Worm (Caenorhabditis elegans) whole organism, L4 larva: ENCODE measurements around the gene srab-21.

Experiments
- F10B5.3 ChIP-seq: sonication (generic microtip); optimal IDR thresholded peaks from 2 replicates; lab custom pipeline; 2016; ENCODE audit warnings: mild to moderate bottlenecking, missing genetic modification characterization, missing compliant biosample characterization
- F26F4.8 ChIP-seq: fragments of 200-800 bp; sonication (Bioruptor generic); conservative IDR thresholded peaks from 2 replicates; pipeline ENCODE4 v1.3.6; 2022; ENCODE audit warnings: missing genetic modification characterization, missing compliant biosample characterization
- Y48G9A.11 ChIP-seq: fragments of 200-800 bp; sonication (Bioruptor generic); IDR thresholded peaks from 2 replicates; pipeline ENCODE4 v1.3.6; 2022; ENCODE audit warnings: missing genetic modification reagents, missing genetic modification characterization, missing compliant biosample characterization
- ZK337.2 ChIP-seq: fragments of 200-800 bp; sonication (Bioruptor generic); IDR thresholded peaks from 2 replicates; pipeline ENCODE4 v1.3.6; 2022; ENCODE audit warnings: missing genetic modification reagents, missing genetic modification characterization, missing compliant biosample characterization
- aha-1 ChIP-seq: fragments of 150-350 bp; peaks from one replicate; lab custom pipeline; 2014; ENCODE audit warnings: missing biosample characterization, missing genetic modification characterization
- ceh-44 ChIP-seq: fragments of 200-800 bp; sonication (Bioruptor generic); IDR thresholded peaks from 2 replicates; pipeline ENCODE4 v1.3.6; 2022; ENCODE audit warnings: missing genetic modification reagents, missing genetic modification characterization, missing compliant biosample characterization
- ces-1 ChIP-seq: fragments of 150-350 bp; sonication (generic microtip); optimal IDR thresholded peaks from 4 replicates; lab custom pipeline; 2014; ENCODE audit warnings: missing biosample characterization, missing genetic modification reagents, missing genetic modification characterization
- dmd-6 ChIP-seq: fragments of 200-800 bp; sonication (Bioruptor generic); IDR thresholded peaks from 2 replicates; pipeline ENCODE4 v1.3.6; 2022; ENCODE audit warnings: missing genetic modification reagents, missing genetic modification characterization, missing compliant biosample characterization
- dmd-9 ChIP-seq: fragments of 200-800 bp; sonication (Bioruptor generic); IDR thresholded peaks from 2 replicates; pipeline ENCODE4 v1.3.6; 2022; ENCODE audit warnings: missing genetic modification reagents, missing genetic modification characterization, missing compliant biosample characterization
- duxl-1 ChIP-seq: sonication (generic microtip); optimal IDR thresholded peaks from 2 replicates; lab custom pipeline; 2016; ENCODE audit warnings: mild to moderate bottlenecking, missing genetic modification characterization, moderate library complexity, missing compliant biosample characterization; ENCODE audit not compliant: poor library complexity
- hlh-11 ChIP-seq: fragments of 200-800 bp; sonication (Bioruptor generic); optimal IDR thresholded peaks from 2 replicates; lab custom pipeline; 2018; ENCODE audit warnings: mild to moderate bottlenecking, missing genetic modification characterization, missing compliant biosample characterization
- hmg-1.1 ChIP-seq: fragments of 200-800 bp; sonication (Bioruptor generic); IDR thresholded peaks from 2 replicates; pipeline ENCODE4 v1.3.6; 2022; ENCODE audit warnings: missing genetic modification reagents, missing genetic modification characterization, missing compliant biosample characterization
- lin-1 ChIP-seq: fragments of 200-800 bp; sonication (Bioruptor generic); IDR thresholded peaks from 2 replicates; pipeline ENCODE4 v1.3.6; 2022; ENCODE audit warnings: missing genetic modification reagents, missing genetic modification characterization, missing compliant biosample characterization
- lin-38 ChIP-seq: fragments of 200-800 bp; sonication (Bioruptor generic); IDR thresholded peaks from 2 replicates; pipeline ENCODE4 v1.3.6; 2022; ENCODE audit warnings: missing genetic modification reagents, missing genetic modification characterization, missing compliant biosample characterization
- madf-5 ChIP-seq, 2 experiments: fragments of 200-800 bp; sonication (Bioruptor generic); IDR thresholded peaks; 2 replicates each; pipeline ENCODE4 v1.3.6; 2022; ENCODE audit warnings: missing compliant biosample characterization in 2 of 2, missing genetic modification characterization in 2 of 2
- mep-1 ChIP-seq: fragments of 150-350 bp; sonication (generic microtip); optimal IDR thresholded peaks from 3 replicates; lab custom pipeline; 2014; ENCODE audit warnings: missing biosample characterization, missing genetic modification characterization
- nhr-11 ChIP-seq: fragments of 150-350 bp; optimal IDR thresholded peaks from 2 replicates; lab custom pipeline; 2014; ENCODE audit warnings: missing biosample characterization, missing genetic modification characterization
- nhr-111 ChIP-seq: fragments of 200-800 bp; sonication (Bioruptor generic); optimal IDR thresholded peaks from 2 replicates; lab custom pipeline; 2018; ENCODE audit warnings: mild to moderate bottlenecking, missing genetic modification characterization, missing compliant biosample characterization
- nhr-25 ChIP-seq: sonication (generic microtip); optimal IDR thresholded peaks from 2 replicates; lab custom pipeline; 2017; ENCODE audit warnings: missing genetic modification characterization, mild to moderate bottlenecking, missing compliant biosample characterization, antibody characterized with exemption, moderate library complexity, borderline replicate concordance; ENCODE audit not compliant: insufficient read depth
- nhr-28 ChIP-seq: fragments of 150-350 bp; optimal IDR thresholded peaks from 2 replicates; lab custom pipeline; 2014; ENCODE audit warnings: missing biosample characterization, missing genetic modification characterization
- nhr-48 ChIP-seq: sonication (generic microtip); optimal IDR thresholded peaks from 2 replicates; lab custom pipeline; 2016; ENCODE audit warnings: mild to moderate bottlenecking, missing genetic modification characterization, missing compliant biosample characterization
- pha-4 ChIP-seq, 2 experiments: fragments of 150-350 bp in 1 of 2; fragments of 200-800 bp in 1 of 2; sonication (Bioruptor generic) in 1 of 2; IDR thresholded peaks in 1 of 2; optimal IDR thresholded peaks in 1 of 2; 2 replicates each; pipeline versions ENCODE4 v1.3.6 to Lab custom; 2014 to 2022; ENCODE audit warnings: missing genetic modification characterization in 2 of 2, missing genetic modification reagents in 2 of 2, missing biosample characterization in 1 of 2, missing compliant biosample characterization in 1 of 2
- saeg-2 ChIP-seq: fragments of 200-800 bp; sonication (Bioruptor generic); IDR thresholded peaks from 2 replicates; pipeline ENCODE4 v1.3.6; 2022; ENCODE audit warnings: missing genetic modification reagents, missing genetic modification characterization, missing compliant biosample characterization
- sdz-12 ChIP-seq: fragments of 200-800 bp; sonication (Bioruptor generic); optimal IDR thresholded peaks from 2 replicates; lab custom pipeline; 2018; ENCODE audit warnings: mild to moderate bottlenecking, missing genetic modification characterization, missing compliant biosample characterization
- set-16 ChIP-seq: fragments of 200-800 bp; sonication (Bioruptor generic); IDR thresholded peaks from 2 replicates; pipeline ENCODE4 v1.3.6; 2022; ENCODE audit warnings: missing genetic modification reagents, missing genetic modification characterization, missing compliant biosample characterization
- snpc-1.2 ChIP-seq: fragments of 200-800 bp; sonication (Bioruptor generic); IDR thresholded peaks from 2 replicates; pipeline ENCODE4 v1.3.6; 2022; ENCODE audit warnings: missing genetic modification reagents, missing genetic modification characterization, missing compliant biosample characterization
- spr-1 ChIP-seq: sonication (generic microtip); optimal IDR thresholded peaks from 2 replicates; lab custom pipeline; 2016; ENCODE audit warnings: mild to moderate bottlenecking, missing genetic modification characterization, missing compliant biosample characterization
- tra-1 ChIP-seq: fragments of 200-800 bp; sonication (Bioruptor generic); IDR thresholded peaks from 2 replicates; pipeline ENCODE4 v1.3.6; 2022; ENCODE audit warnings: missing genetic modification reagents, missing genetic modification characterization, missing compliant biosample characterization
- unc-62 ChIP-seq, 3 experiments: fragments of 150-350 bp in 1 of 3; sonication (generic microtip); optimal IDR thresholded peaks in 2 of 3; peaks in 1 of 3; 1 replicate in 1 of 3; 2 replicates in 2 of 3; lab custom pipeline; 2014 to 2017; ENCODE audit warnings: missing biosample characterization in 3 of 3, missing genetic modification characterization in 3 of 3, missing genetic modification reagents in 3 of 3, missing genotype in 1 of 3
- vab-7 ChIP-seq: fragments of 200-800 bp; sonication (Bioruptor generic); IDR thresholded peaks from 2 replicates; pipeline ENCODE4 v1.3.6; 2022; ENCODE audit warnings: missing genetic modification reagents, missing genetic modification characterization, missing compliant biosample characterization
- zfp-2 ChIP-seq: sonication (generic microtip); optimal IDR thresholded peaks from 2 replicates; lab custom pipeline; 2016; ENCODE audit warnings: mild to moderate bottlenecking, missing genetic modification characterization, missing compliant biosample characterization
- zfp-3 ChIP-seq: fragments of 200-800 bp; sonication (Bioruptor generic); conservative IDR thresholded peaks from 2 replicates; pipeline ENCODE4 v1.3.6; 2022; ENCODE audit warnings: missing genetic modification reagents, missing genetic modification characterization, missing compliant biosample characterization
- zip-11 ChIP-seq: fragments of 200-800 bp; sonication (Bioruptor generic); IDR thresholded peaks from 2 replicates; pipeline ENCODE4 v1.3.6; 2022; ENCODE audit warnings: missing genetic modification characterization, missing compliant biosample characterization
- zip-2 ChIP-seq: fragments of 150-350 bp; optimal IDR thresholded peaks from 2 replicates; lab custom pipeline; 2014; ENCODE audit warnings: missing biosample characterization, missing genetic modification characterization

Gene srab-21

DNA sequence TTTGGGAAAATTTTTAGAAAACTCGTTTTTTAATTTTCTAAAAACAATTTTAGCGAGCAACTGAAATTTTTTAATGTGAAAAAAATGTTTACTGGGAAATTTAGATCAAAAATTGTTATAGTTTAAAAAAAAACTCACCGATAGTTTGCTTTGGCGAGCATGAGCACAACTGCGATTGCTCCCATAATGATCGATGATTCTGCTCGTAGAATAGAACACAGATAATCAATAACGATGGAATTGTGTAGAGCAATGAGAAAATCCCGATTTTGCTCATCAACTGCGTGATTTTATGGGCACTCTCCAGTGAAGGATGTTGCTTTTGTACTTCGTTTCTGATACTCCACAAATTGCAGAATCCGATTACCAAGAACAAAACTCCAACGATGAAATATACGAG, 18.4 kb upstream of the srab-21 start:
- no peak for TF ChIP-seq sdz-12
- TF ChIP-seq aha-1 (tag; lab: Kevin White, UChicago): peak; percentile 81
- no peak for TF ChIP-seq hmg-1.1 (GFP tag; lab: Robert Waterston, UW)
- TF ChIP-seq Y48G9A.11: no peak
- TF ChIP-seq snpc-1.2: no peak
- TF ChIP-seq, all 104 proteins: peak for 1

ce11 chrV:3431535-3431990, 7.3 kb upstream of the srab-21 start, which contains the start of the genes T20D4.19 and srj-9:
Gene T20D4.19, minus strand, starts transcription at chrV:3431635.
Gene srj-9, plus strand, starts transcription at chrV:3431940.
- TF ChIP-seq saeg-2 (GFP tag; lab: Robert Waterston, UW) (no peak), tra-1 (GFP tag; lab: Robert Waterston, UW) (no peak), unc-62 (GFP tag; optimal IDR thresholded peaks at IDR 0.05 in 1 of 2; lab: Kevin White, UChicago) (peak in 1 of 2 experiments; percentile 51), unc-62 (tag; optimal IDR thresholded peaks at IDR 0.05; lab: Kevin White, UChicago) (no peak), nhr-111 (GFP tag; lab: Kevin White, UChicago) (no peak), zip-2 (tag; lab: Kevin White, UChicago) (no peak), zip-11 (no peak)
- TF ChIP-seq, all 104 proteins: peak for 1

DNA sequence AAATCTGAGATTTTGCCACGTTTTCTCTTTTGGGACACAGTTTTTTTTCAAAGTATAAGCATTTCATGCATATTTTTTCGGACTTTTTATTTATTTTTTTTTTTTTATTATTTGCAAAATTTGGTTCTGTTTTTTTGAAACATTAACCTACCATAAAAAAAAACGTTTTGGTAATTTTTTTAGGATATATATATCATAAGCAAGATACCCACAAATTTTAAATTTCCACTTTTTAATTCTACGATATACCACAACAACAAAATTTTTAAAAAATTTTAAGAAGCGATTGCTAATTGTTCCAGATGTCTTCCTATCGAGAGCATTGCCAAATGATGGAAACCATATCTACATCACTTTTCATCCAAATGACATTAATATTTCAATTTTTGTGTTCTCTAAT, 4.5 kb upstream of the srab-21 start, which contains the start of gene srab-20:
TSS of gene srab-20 (plus strand) at position 301 of the 400 bp plus-strand sequence.
- TF ChIP-seq lin-1 (GFP tag; lab: Robert Waterston, UW) (no peak), nhr-11 (tag; lab: Kevin White, UChicago) (no peak), ZK337.2 (no peak), F26F4.8 (GFP tag; lab: Robert Waterston, UW) (no peak)

ce11 chrV:3426076-3426475, 1.8 kb upstream of the srab-21 start, which contains the start of gene srab-22:
Gene srab-22, plus strand, starts transcription at chrV:3426376.
- peak in 1 of 2 experiments; percentile 14 for TF ChIP-seq unc-62 (GFP tag; optimal IDR thresholded peaks at IDR 0.05 in 1 of 2; lab: Kevin White, UChicago)
- TF ChIP-seq unc-62 (tag; optimal IDR thresholded peaks at IDR 0.05; lab: Kevin White, UChicago): no peak
- no peak for TF ChIP-seq F10B5.3
- TF ChIP-seq, all 104 proteins: peak for 1

- TF ChIP-seq unc-62 (GFP tag; optimal IDR thresholded peaks at IDR 0.05 in 1 of 2; lab: Kevin White, UChicago) (peak in 1 of 2 experiments; percentile 61), unc-62 (tag; optimal IDR thresholded peaks at IDR 0.05; lab: Kevin White, UChicago) (no peak), madf-5 (GFP tag; IDR thresholded peaks at IDR 0.05; lab: Robert Waterston, UW) (no peak)
- TF ChIP-seq, all 104 proteins: peak for 1
Observed at ce11 chrV:3417928-3418327, 6.3 kb downstream of the srab-21 start, which contains the start of gene T20D4.3. Gene T20D4.3, plus strand, starts transcription at chrV:3418228.

DNA sequence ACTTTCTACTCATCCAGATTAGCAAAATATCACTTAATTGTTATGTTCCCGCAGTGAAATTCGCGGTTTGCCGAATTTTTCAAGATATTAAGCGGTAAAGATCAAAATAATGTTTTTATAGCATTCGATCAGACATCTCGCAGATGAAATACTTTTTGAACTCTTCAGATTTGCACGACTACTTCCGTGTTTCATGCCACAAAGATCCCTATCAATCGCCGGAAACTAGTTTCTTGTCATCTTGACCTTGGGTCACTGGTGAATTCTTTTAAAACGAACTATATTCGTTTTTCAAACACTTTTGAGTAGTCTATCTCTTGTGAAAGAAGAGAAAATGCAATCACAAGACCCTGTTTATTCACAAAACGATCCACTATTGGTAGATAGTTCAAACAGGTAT, 11.2 kb downstream of the srab-21 start, which contains the start of gene txt-11:
TSS of gene txt-11 (plus strand) at position 301 of the 400 bp plus-strand sequence.
- no peak for TF ChIP-seq lin-38
- TF ChIP-seq Y48G9A.11: no peak
- no peak for TF ChIP-seq nhr-25 (tag; lab: Kevin White, UChicago)
- TF ChIP-seq dmd-6 (GFP tag; lab: Robert Waterston, UW): 0 out of 2 replicates have a peak, but pooled peaks have one; percentile 15

DNA sequence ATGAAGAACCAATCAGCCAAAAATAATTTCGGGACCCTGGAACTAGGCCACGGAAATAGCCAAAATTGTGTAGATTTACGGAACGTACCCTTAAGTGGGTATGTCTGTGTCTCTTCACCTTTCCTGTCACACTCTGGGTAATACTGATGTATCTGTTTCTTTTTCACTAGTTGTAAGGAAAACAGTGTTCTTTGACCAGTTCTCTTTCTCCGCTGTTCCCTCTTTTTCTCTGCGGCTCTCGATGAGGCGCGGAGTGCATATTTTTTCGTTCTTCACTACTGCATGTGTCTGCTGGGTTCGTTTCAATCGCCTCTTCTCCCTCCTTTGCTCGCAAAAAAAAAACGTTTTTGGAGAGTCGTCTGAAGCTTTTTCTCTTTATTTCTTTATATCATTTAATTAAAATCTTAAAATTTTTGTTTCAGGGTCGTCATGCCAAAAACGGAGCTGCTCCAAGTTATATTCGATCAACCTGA, 14.1 kb downstream of the srab-21 start, which contains the start of gene arrd-22:
TSS of gene arrd-22 (plus strand) at position 423 of the 473 bp plus-strand sequence.
- peak in 1 of 2 experiments; percentile 94 for TF ChIP-seq unc-62 (GFP tag; optimal IDR thresholded peaks at IDR 0.05 in 1 of 2; lab: Kevin White, UChicago)
- no peak for TF ChIP-seq unc-62 (tag; optimal IDR thresholded peaks at IDR 0.05; lab: Kevin White, UChicago)
- peak; percentile 74 for TF ChIP-seq dmd-6 (GFP tag; lab: Robert Waterston, UW)
- TF ChIP-seq ceh-44 (GFP tag; lab: Robert Waterston, UW): no peak
- TF ChIP-seq vab-7: no peak
- TF ChIP-seq pha-4 (GFP tag; IDR thresholded peaks at IDR 0.05; lab: Robert Waterston, UW): no peak
- no peak for TF ChIP-seq pha-4 (tag; optimal IDR thresholded peaks at IDR 0.05; lab: Kevin White, UChicago)
- peak; percentile 53 for TF ChIP-seq nhr-28 (tag; lab: Kevin White, UChicago)
- peak; percentile 4 for TF ChIP-seq ces-1 (GFP tag; lab: Kevin White, UChicago)
- peak; percentile 75 for TF ChIP-seq duxl-1 (tag; lab: Kevin White, UChicago)
- TF ChIP-seq nhr-48 (tag; lab: Kevin White, UChicago): peak; percentile 23
- no peak for TF ChIP-seq saeg-2 (GFP tag; lab: Robert Waterston, UW)
- 0 out of 2 replicates have a peak, but pooled peaks have one; percentile 35 for TF ChIP-seq tra-1 (GFP tag; lab: Robert Waterston, UW)
- no peak for TF ChIP-seq dmd-9
- TF ChIP-seq aha-1 (tag; lab: Kevin White, UChicago): peak; percentile 36
- no peak for TF ChIP-seq set-16 (GFP tag; lab: Robert Waterston, UW)
- TF ChIP-seq zfp-2 (tag; lab: Kevin White, UChicago): no peak
- TF ChIP-seq hlh-11: peak; percentile 43
- no peak for TF ChIP-seq mep-1 (tag; lab: Kevin White, UChicago)
- no peak for TF ChIP-seq zfp-3 (GFP tag; lab: Robert Waterston, UW)
- TF ChIP-seq spr-1 (tag; lab: Kevin White, UChicago): no peak
- TF ChIP-seq, all 104 proteins: peak for 9
